Fruit fly (Drosophila melanogaster): ENCODE data around the gene CAH4.
A peak's percentile ranks its signal among the peaks of the same experiment; 100 is the strongest.

The CAH4 gene

dm6 chr3R:24841635-24842034 is 15.7 kb downstream of the CAH4 start, which contains the start of gene Esp:
Gene Esp (plus strand): TSS chr3R:24841935.
- TF ChIP-seq CG8478 (optimal IDR thresholded peaks at IDR 0.05) = no peak
- TF ChIP-seq CTCF (optimal IDR thresholded peaks at IDR 0.05) = no peak

dm6 chr3R:24841063-24841462 is 16.3 kb downstream of the CAH4 start, which contains the start of gene CG33658:
Gene CG33658 (minus strand): TSS chr3R:24841163.
- TF ChIP-seq CTCF (optimal IDR thresholded peaks at IDR 0.05) (no peak), CG8478 (optimal IDR thresholded peaks at IDR 0.05) (no peak)

DNA sequence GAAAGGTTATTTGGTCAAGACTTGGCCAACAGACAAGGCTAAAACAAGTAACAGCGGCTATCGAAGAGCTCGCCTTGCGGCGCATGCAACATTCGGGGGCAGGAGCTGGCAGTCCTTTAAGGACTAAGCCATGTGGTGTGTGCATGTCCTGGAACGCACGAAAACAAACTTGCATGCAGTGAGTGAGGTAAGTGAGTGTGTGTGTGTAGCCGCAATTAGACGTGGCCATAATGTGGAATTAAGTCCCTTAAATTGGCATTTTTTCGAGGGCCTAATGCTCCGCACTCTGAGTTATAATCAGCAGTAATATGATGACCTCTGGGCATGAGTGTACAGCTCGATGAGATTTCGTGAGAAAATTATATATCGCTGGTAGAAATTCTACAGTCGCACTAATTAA is 23.7 kb downstream of the CAH4 start, which contains the start of gene sosie:
sosie (plus strand) TSS at position 301 of the 400 bp plus-strand sequence.
- TF ChIP-seq CTCF (optimal IDR thresholded peaks at IDR 0.05) (no peak), CG8478 (optimal IDR thresholded peaks at IDR 0.05) (no peak)

dm6 chr3R:24829887-24830351 is 27.4 kb downstream of the CAH4 start, which contains the start of the genes Kaz and CG43273:
Gene Kaz (minus strand): TSS chr3R:24829959.
Gene CG43273 (plus strand): TSS chr3R:24830301.
- TF ChIP-seq CTCF (optimal IDR thresholded peaks at IDR 0.05) = peak in 1 of 2 experiments; percentile 10
- no peak for TF ChIP-seq CG8478 (optimal IDR thresholded peaks at IDR 0.05)

dm6 chr3R:24828234-24828633 is 29.1 kb downstream of the CAH4 start, which contains the start of gene RabX4:
Gene RabX4 (minus strand): TSS chr3R:24828409.
- TF ChIP-seq CG8478 (optimal IDR thresholded peaks at IDR 0.05) = no peak
- no peak for TF ChIP-seq CTCF (optimal IDR thresholded peaks at IDR 0.05)

dm6 chr3R:24825548-24825947 is 31.8 kb downstream of the CAH4 start, which contains the start of gene niki:
Gene niki (minus strand): TSS chr3R:24825648.
- no peak for TF ChIP-seq CG8478 (optimal IDR thresholded peaks at IDR 0.05)
- no peak for TF ChIP-seq CTCF (optimal IDR thresholded peaks at IDR 0.05)

dm6 chr3R:24823061-24823460 is 34.3 kb downstream of the CAH4 start:
- TF ChIP-seq CG8478 (optimal IDR thresholded peaks at IDR 0.05) = no peak
- TF ChIP-seq CTCF (optimal IDR thresholded peaks at IDR 0.05) = no peak

dm6 chr3R:24816993-24817854 is 40.1 kb downstream of the CAH4 start, which contains the start of the genes CG5808 and Saf-B:
Gene CG5808 (minus strand): TSS chr3R:24817007.
Gene Saf-B (plus strand): TSS chr3R:24817464.
- TF ChIP-seq CTCF (optimal IDR thresholded peaks at IDR 0.05) = no peak
- no peak for TF ChIP-seq CG8478 (optimal IDR thresholded peaks at IDR 0.05)

DNA sequence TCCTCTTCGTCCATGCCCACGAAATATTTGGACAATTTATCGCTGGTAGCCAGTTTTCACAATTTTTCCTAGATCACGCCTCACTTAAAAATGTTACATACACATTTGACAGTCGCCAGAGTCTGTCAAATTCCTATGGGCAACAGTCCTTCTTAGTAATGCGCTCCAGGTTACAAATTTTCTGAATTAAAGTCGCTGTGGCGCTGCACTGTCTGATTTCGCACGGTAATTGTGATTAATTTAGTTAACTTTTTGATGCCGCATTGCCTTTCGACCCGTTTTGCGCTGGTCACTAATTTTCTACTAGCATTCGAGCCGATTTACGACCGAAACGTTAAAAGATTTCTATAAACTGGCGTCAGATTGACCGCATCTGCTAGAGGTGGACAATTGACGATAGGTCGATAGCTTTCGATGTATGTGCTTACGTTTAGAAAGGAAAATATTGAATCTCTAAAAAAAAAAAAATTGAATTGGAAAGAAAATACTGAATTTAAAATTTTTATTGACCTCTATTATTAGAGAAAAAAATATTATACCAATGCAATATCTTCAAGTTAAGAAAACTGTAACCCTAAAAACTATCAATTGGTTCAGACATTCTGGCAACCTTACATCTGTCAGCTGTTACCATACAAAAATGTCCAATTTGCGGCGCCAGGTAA is 43.6 kb downstream of the CAH4 start, which contains the start of the genes lili and CG34150:
lili (minus strand) TSS at position 376 of the 665 bp plus-strand sequence.
CG34150 (plus strand) TSS at position 626 of the 665 bp plus-strand sequence.
- TF ChIP-seq CTCF (optimal IDR thresholded peaks at IDR 0.05) = no peak
- TF ChIP-seq CG8478 (optimal IDR thresholded peaks at IDR 0.05) = no peak

DNA sequence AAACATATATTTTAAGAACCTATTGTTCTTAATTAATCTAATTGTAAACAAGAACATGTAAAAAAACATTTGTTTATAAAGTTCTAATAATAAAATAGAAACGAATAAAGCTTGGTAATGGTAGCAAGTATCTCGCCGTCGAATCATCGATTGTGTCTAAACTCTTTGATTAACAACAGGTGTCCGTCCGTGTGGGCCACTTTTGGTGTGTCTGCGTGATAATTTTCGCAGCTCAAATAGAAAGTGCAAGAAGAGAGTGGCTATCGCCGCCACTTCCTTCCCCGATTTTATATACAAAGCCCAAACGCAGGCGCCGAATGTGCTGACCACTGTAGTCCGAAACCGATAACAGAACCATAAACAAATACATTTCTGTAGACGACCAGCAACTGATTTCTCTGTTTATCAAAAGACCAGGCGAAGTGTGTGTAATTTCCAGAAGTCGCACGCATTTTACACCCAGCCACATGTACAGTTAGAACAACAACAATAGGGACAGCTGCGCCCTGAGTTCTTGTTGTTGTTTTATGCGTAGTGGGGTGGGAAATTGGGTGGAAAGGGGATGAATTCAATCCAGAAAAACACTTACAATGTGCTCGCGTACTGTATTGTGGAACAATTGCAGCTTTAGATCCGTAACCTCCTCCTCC is 44.2 kb downstream of the CAH4 start:
- TF ChIP-seq CG8478 (optimal IDR thresholded peaks at IDR 0.05) = no peak
- TF ChIP-seq CTCF (optimal IDR thresholded peaks at IDR 0.05) = no peak

DNA sequence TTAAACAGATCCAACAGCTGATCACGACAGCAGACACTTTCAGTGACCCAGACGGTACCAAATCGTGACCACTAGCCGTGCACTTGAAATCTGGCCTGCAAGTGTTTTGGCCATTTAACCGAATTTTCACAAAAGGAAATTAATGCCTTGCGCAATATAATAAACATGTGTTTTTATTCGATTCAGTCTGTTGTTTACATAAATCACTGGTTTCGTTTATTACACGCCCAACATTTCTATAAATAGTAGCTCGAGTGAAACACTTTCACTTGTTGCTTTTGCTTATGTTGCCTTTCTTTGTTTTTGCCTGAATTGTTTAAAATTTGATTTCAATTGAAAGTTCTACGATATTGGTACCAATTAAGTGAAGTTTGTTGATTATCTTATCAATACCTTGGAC is 45.0 kb downstream of the CAH4 start:
- TF ChIP-seq CTCF (optimal IDR thresholded peaks at IDR 0.05) (no peak), CG8478 (optimal IDR thresholded peaks at IDR 0.05) (no peak)

- no peak for TF ChIP-seq CG8478 (optimal IDR thresholded peaks at IDR 0.05)
- TF ChIP-seq CTCF (optimal IDR thresholded peaks at IDR 0.05) = no peak
Observed at dm6 chr3R:24810844-24811625, 46.3 kb downstream of the CAH4 start.

DNA sequence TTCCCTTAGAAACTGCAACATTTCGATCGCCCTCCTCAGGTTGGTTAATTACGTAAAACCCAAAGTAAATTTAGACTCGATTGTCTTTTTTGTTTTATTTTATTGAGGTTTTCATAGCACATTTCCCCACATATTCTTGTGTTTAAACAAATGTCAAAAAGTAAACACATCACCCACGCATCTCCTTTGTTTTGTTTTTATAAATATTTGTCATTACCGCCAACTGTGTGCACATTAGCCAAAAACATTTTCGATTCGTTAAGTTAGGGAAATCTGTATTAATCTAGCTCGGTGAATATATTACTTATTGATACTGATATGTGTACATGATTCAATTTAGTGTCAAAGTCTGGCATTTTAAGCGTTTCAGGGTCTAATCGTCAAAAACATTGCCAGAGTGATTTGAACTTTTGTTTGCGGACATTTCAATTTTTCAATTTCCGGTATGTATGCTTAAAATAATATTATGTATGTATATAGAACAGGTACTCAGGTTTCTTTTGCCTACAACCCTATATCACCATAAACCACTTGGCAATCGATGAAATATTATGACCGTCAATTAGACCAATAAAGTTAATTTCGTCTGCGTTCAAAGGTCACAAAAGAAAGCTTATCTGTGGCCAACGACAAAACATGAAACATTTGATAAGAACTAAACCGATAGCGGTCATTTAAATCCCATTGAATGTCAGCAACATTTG is 47.6 kb downstream of the CAH4 start:
- TF ChIP-seq CG8478 (optimal IDR thresholded peaks at IDR 0.05) = no peak
- TF ChIP-seq CTCF (optimal IDR thresholded peaks at IDR 0.05) = no peak
